Fruit fly (Drosophila melanogaster): ENCODE results near the gene shps.

DNA sequence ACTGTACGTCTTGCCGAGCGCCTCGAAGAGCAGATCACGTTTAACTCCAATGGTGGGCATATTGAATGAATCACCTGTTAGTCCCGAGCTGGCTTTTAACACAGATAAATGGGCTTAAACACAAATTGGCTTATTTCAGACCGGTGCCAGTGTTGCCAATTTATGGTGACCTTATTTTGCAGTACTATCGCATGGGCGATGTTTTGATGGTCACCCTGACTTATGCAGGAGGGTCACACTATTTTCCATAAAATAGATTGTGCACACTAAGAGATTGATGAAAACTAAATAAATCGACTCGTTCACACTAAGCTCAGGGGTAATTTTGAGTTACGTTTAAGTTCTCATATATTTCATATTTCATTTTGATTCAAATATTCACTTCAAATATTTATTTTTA is 26.9 kb upstream of the shps start, which contains the start of gene beta-PheRS:
- no peak for TF ChIP-seq kay (GFP tag; ENCODE audit: borderline replicate concordance)
- TF ChIP-seq Hr96 (GFP tag; optimal IDR thresholded peaks at IDR 0.05), result no peak
- peak; percentile 50 for TF ChIP-seq Crg-1 (GFP tag; optimal IDR thresholded peaks at IDR 0.05)
- no peak for TF ChIP-seq cnc (optimal IDR thresholded peaks at IDR 0.05)
- peak; percentile 33 for TF ChIP-seq ovo (GFP tag; optimal IDR thresholded peaks at IDR 0.05)
- TF ChIP-seq CG14711 (tag; optimal IDR thresholded peaks at IDR 0.05), result peak; percentile 76

All from whole organism, adult.